Worm (Caenorhabditis elegans): ENCODE data around the gene M01F1.8.

- TF ChIP-seq lin-39 (tag; optimal IDR thresholded peaks at IDR 0.05) (no peak), mdl-1 (tag; optimal IDR thresholded peaks at IDR 0.05) (no peak), elt-1 (tag; optimal IDR thresholded peaks at IDR 0.05) (no peak), elt-3 (tag; optimal IDR thresholded peaks at IDR 0.05) (no peak), skn-1 (tag; optimal IDR thresholded peaks at IDR 0.05) (no peak), nhr-11 (tag; optimal IDR thresholded peaks at IDR 0.05) (no peak), snpc-4 (tag; optimal IDR thresholded peaks at IDR 0.05) (no peak), F13H6.1 (tag; optimal IDR thresholded peaks at IDR 0.05) (no peak)
Observed at ce11 chrIII:3503286-3503685, 937 bp upstream of the M01F1.8 start, which contains the start of gene rpl-16.

All from whole organism, L2 larva.